Fruit fly (Drosophila melanogaster) whole organism, wandering third instar larva: ENCODE results near the gene Invadolysin.

Source experiments
- Abd-B ChIP-seq: fragments of >200 bp; optimal IDR thresholded peaks from 2 replicates; lab custom pipeline; 2017; ENCODE audit warnings: missing biosample characterization, missing genetic modification characterization
- CG32264 ChIP-seq: fragments of 200-800 bp; sonication (Bioruptor generic); optimal IDR thresholded peaks from 2 replicates; lab custom pipeline; 2016; ENCODE audit warnings: missing biosample characterization, missing genetic modification characterization
- CG9705 ChIP-seq: fragments of 200-800 bp; sonication (Bioruptor generic); optimal IDR thresholded peaks from 2 replicates; lab custom pipeline; 2018; ENCODE audit warnings: missing biosample characterization, mild to moderate bottlenecking, missing genetic modification characterization
- CrebA ChIP-seq: fragments of 200-800 bp; sonication (Bioruptor generic); optimal IDR thresholded peaks from 2 replicates; lab custom pipeline; 2016; ENCODE audit warnings: missing biosample characterization, mild to moderate bottlenecking, missing genetic modification characterization, borderline replicate concordance
- Dfd ChIP-seq: fragments of >200 bp; optimal IDR thresholded peaks from 2 replicates; lab custom pipeline; 2017; ENCODE audit warnings: missing biosample characterization, missing genetic modification characterization
- Dif ChIP-seq: fragments of 200-275, 200-300 bp; sonication (Bioruptor generic); optimal IDR thresholded peaks from 2 replicates; lab custom pipeline; 2018; ENCODE audit warnings: missing biosample characterization, missing genetic modification characterization; ENCODE audit not compliant: partially characterized antibody
- GATAd ChIP-seq: sonication (Bioruptor generic); optimal IDR thresholded peaks from 2 replicates; lab custom pipeline; 2016; ENCODE audit warnings: missing biosample characterization, missing genetic modification characterization
- HLH106 ChIP-seq: fragments of 200-800 bp; optimal IDR thresholded peaks from 3 replicates; lab custom pipeline; 2019; ENCODE audit warnings: missing biosample characterization, mild to moderate bottlenecking, missing genetic modification characterization, moderate library complexity
- Hnf4 ChIP-seq: fragments of 200-800 bp; sonication (Bioruptor generic); optimal IDR thresholded peaks from 2 replicates; lab custom pipeline; 2016; ENCODE audit warnings: missing biosample characterization, mild to moderate bottlenecking, missing genetic modification characterization
- Hr78 ChIP-seq: fragments of >200 bp; optimal IDR thresholded peaks from 2 replicates; lab custom pipeline; 2017; ENCODE audit warnings: missing biosample characterization, missing genetic modification characterization
- Hr83 ChIP-seq: fragments of 200-300 bp; sonication (Bioruptor generic); optimal IDR thresholded peaks from 2 replicates; lab custom pipeline; 2016; ENCODE audit warnings: missing biosample characterization, mild to moderate bottlenecking, missing genetic modification characterization, moderate library complexity; ENCODE audit not compliant: poor library complexity, severe bottlenecking
- Jra ChIP-seq: sonication (Bioruptor generic); optimal IDR thresholded peaks from 2 replicates; lab custom pipeline; 2016; ENCODE audit warnings: missing biosample characterization, missing genetic modification characterization
- Mio ChIP-seq: sonication (Bioruptor generic); optimal IDR thresholded peaks from 2 replicates; lab custom pipeline; 2016; ENCODE audit warnings: missing biosample characterization, missing genetic modification characterization
- Myc ChIP-seq: fragments of >200 bp; optimal IDR thresholded peaks from 2 replicates; lab custom pipeline; 2017
- N ChIP-seq: fragments of >200 bp; optimal IDR thresholded peaks from 2 replicates; lab custom pipeline; 2018; ENCODE audit warnings: missing biosample characterization, missing external identifiers, missing genetic modification characterization
- OdsH ChIP-seq: fragments of 200-800 bp; sonication (Bioruptor generic); optimal IDR thresholded peaks from 2 replicates; lab custom pipeline; 2016; ENCODE audit warnings: missing biosample characterization, mild to moderate bottlenecking, missing genetic modification characterization
- Rel ChIP-seq, 2 experiments: fragments of 200-800 bp; sonication (Bioruptor generic) in 1 of 2; optimal IDR thresholded peaks; 2 replicates in 1 of 2; 3 replicates in 1 of 2; lab custom pipeline; 2016 to 2019; ENCODE audit warnings: mild to moderate bottlenecking in 2 of 2, missing biosample characterization in 2 of 2, missing genetic modification characterization in 2 of 2, moderate library complexity in 1 of 2
- Sp1 ChIP-seq: fragments of 200-800 bp; sonication (Bioruptor generic); optimal IDR thresholded peaks from 3 replicates; lab custom pipeline; 2019; ENCODE audit warnings: missing biosample characterization, mild to moderate bottlenecking, missing genetic modification characterization, moderate library complexity
- Vsx2 ChIP-seq: fragments of 200-300, 225-300 bp; sonication (Bioruptor generic); optimal IDR thresholded peaks from 2 replicates; lab custom pipeline; 2018; ENCODE audit warnings: missing biosample characterization, missing genetic modification characterization; ENCODE audit not compliant: partially characterized antibody
- br ChIP-seq: fragments of 200-800 bp; sonication (Bioruptor generic); optimal IDR thresholded peaks from 2 replicates; lab custom pipeline; 2016; ENCODE audit warnings: missing biosample characterization, missing genetic modification characterization
- brk ChIP-seq: fragments of 200-800 bp; sonication (Bioruptor generic); optimal IDR thresholded peaks from 2 replicates; lab custom pipeline; 2016; ENCODE audit warnings: missing biosample characterization, mild to moderate bottlenecking, missing genetic modification characterization
- dl ChIP-seq, 2 experiments: fragments of 175-275, 200-275 bp in 1 of 2; fragments of 200-275 bp in 1 of 2; sonication (Bioruptor generic); optimal IDR thresholded peaks; lab custom pipeline; 2018; ENCODE audit warnings: mild to moderate bottlenecking in 2 of 2, missing biosample characterization in 2 of 2, missing genetic modification characterization in 2 of 2, moderate library complexity in 2 of 2; ENCODE audit not compliant: partially characterized antibody in 2 of 2, insufficient read depth in 1 of 2
- dmrt93B ChIP-seq: fragments of 200-800 bp; sonication (Bioruptor generic); optimal IDR thresholded peaks from 2 replicates; lab custom pipeline; 2018; ENCODE audit warnings: missing biosample characterization, mild to moderate bottlenecking, missing genetic modification characterization
- dsf ChIP-seq: sonication (Bioruptor generic); optimal IDR thresholded peaks from 2 replicates; lab custom pipeline; 2016; ENCODE audit warnings: missing biosample characterization, missing genetic modification characterization, borderline replicate concordance
- ey ChIP-seq: fragments of 200-800 bp; sonication (Bioruptor generic); optimal IDR thresholded peaks from 2 replicates; lab custom pipeline; 2016; ENCODE audit warnings: missing biosample characterization, missing genetic modification characterization
- foxo ChIP-seq, 2 experiments: fragments of 200-800 bp; sonication (Bioruptor generic); optimal IDR thresholded peaks; 2 replicates in 1 of 2; 3 replicates in 1 of 2; lab custom pipeline; 2016 to 2017; ENCODE audit warnings: missing biosample characterization in 2 of 2, missing genetic modification characterization in 2 of 2
- fru ChIP-seq: fragments of 200-800 bp; sonication (Bioruptor generic); optimal IDR thresholded peaks from 3 replicates; lab custom pipeline; 2016; ENCODE audit warnings: missing biosample characterization, mild to moderate bottlenecking, missing genetic modification characterization
- h ChIP-seq: fragments of 200-800 bp; sonication (Bioruptor generic); optimal IDR thresholded peaks from 3 replicates; lab custom pipeline; 2016; ENCODE audit warnings: missing biosample characterization, mild to moderate bottlenecking, missing genetic modification characterization
- jim ChIP-seq: fragments of 175-275, 200-325 bp; sonication (Bioruptor generic); optimal IDR thresholded peaks from 2 replicates; lab custom pipeline; 2016; ENCODE audit warnings: missing biosample characterization, mild to moderate bottlenecking, missing genetic modification characterization
- lola ChIP-seq: fragments of >200 bp; optimal IDR thresholded peaks from 2 replicates; lab custom pipeline; 2017; ENCODE audit warnings: missing biosample characterization, missing genetic modification characterization
- pan ChIP-seq: fragments of >200 bp; optimal IDR thresholded peaks from 2 replicates; lab custom pipeline; 2017
- psq ChIP-seq: fragments of 200-800 bp; sonication (Bioruptor generic); optimal IDR thresholded peaks from 3 replicates; lab custom pipeline; 2017; ENCODE audit warnings: missing biosample characterization, mild to moderate bottlenecking, missing genetic modification characterization, moderate library complexity
- rgr ChIP-seq: fragments of 200-800 bp; sonication (Bioruptor generic); optimal IDR thresholded peaks from 3 replicates; lab custom pipeline; 2016; ENCODE audit warnings: missing biosample characterization, mild to moderate bottlenecking, missing genetic modification characterization
- sage ChIP-seq: fragments of 200-800 bp; sonication (Bioruptor generic); optimal IDR thresholded peaks from 2 replicates; lab custom pipeline; 2016; ENCODE audit warnings: missing biosample characterization, mild to moderate bottlenecking, missing genetic modification characterization
- sv ChIP-seq: fragments of 200-800 bp; sonication (Bioruptor generic); optimal IDR thresholded peaks from 3 replicates; lab custom pipeline; 2016; ENCODE audit warnings: missing biosample characterization, missing genetic modification characterization
- tai ChIP-seq: sonication (Bioruptor generic); optimal IDR thresholded peaks from 2 replicates; lab custom pipeline; 2016; ENCODE audit warnings: missing biosample characterization, missing genetic modification characterization
- usp ChIP-seq: fragments of >200 bp; optimal IDR thresholded peaks from 2 replicates; lab custom pipeline; 2017; ENCODE audit warnings: missing biosample characterization, missing genetic modification characterization
- woc ChIP-seq: sonication (Bioruptor generic); optimal IDR thresholded peaks from 2 replicates; lab custom pipeline; 2016; ENCODE audit warnings: missing biosample characterization, mild to moderate bottlenecking, missing genetic modification characterization

Invadolysin gene

dm6 chr3R:10130091-10130490 is 14.4 kb upstream of the Invadolysin start:
- TF ChIP-seq Mio (GFP tag; lab: Kevin White, UChicago): no peak
- TF ChIP-seq OdsH (GFP tag; lab: Kevin White, UChicago): peak; percentile 56
- no peak for TF ChIP-seq foxo (GFP tag; optimal IDR thresholded peaks at IDR 0.05; lab: Kevin White, UChicago)
- no peak for TF ChIP-seq Hr78
- TF ChIP-seq h: peak; percentile 71
- peak; percentile 56 for TF ChIP-seq Hnf4 (GFP tag; lab: Kevin White, UChicago)
- TF ChIP-seq psq: peak; percentile 39
- peak; percentile 61 for TF ChIP-seq fru (GFP tag; lab: Kevin White, UChicago)
- TF ChIP-seq sage (GFP tag; lab: Kevin White, UChicago): peak; percentile 14
- TF ChIP-seq sv (GFP tag; lab: Kevin White, UChicago): peak; percentile 34
- TF ChIP-seq rgr (GFP tag; lab: Kevin White, UChicago): peak; percentile 58
- no peak for TF ChIP-seq CG9705
- TF ChIP-seq woc (GFP tag; lab: Kevin White, UChicago): no peak
- TF ChIP-seq Sp1 (GFP tag; lab: Kevin White, UChicago): peak; percentile 29
- peak; percentile 32 for TF ChIP-seq brk
- TF ChIP-seq N (GFP tag; lab: Kevin White, UChicago): no peak
- peak; percentile 51 for TF ChIP-seq HLH106
- TF ChIP-seq CG32264 (GFP tag; lab: Kevin White, UChicago): peak; percentile 8
- peak; percentile 57 for TF ChIP-seq br (GFP tag; lab: Kevin White, UChicago)
- TF ChIP-seq ey: peak; percentile 51
- TF ChIP-seq CrebA (GFP tag; lab: Kevin White, UChicago): no peak
- TF ChIP-seq, all 38 proteins: peak for 14

dm6 chr3R:10130975-10131529 is 13.4 kb upstream of the Invadolysin start:
- TF ChIP-seq Sp1 (GFP tag; lab: Kevin White, UChicago): no peak
- TF ChIP-seq HLH106: no peak
- peak; percentile 46 for TF ChIP-seq tai (GFP tag; lab: Kevin White, UChicago)
- TF ChIP-seq fru (GFP tag; lab: Kevin White, UChicago): no peak
- no peak for TF ChIP-seq Dfd (GFP tag; lab: Kevin White, UChicago)
- no peak for TF ChIP-seq Mio (GFP tag; lab: Kevin White, UChicago)
- TF ChIP-seq sage (GFP tag; lab: Kevin White, UChicago): no peak

- TF ChIP-seq h (no peak), HLH106 (peak; percentile 39), Rel (GFP tag; optimal IDR thresholded peaks at IDR 0.05; lab: Kevin White, UChicago) (peak; percentile 7), Rel (tag; optimal IDR thresholded peaks at IDR 0.05; lab: Kevin White, UChicago) (no peak), pan (no peak), Sp1 (GFP tag; lab: Kevin White, UChicago) (peak; percentile 11), CG9705 (no peak), Hnf4 (GFP tag; lab: Kevin White, UChicago) (peak; percentile 52), Dfd (GFP tag; lab: Kevin White, UChicago) (no peak), br (GFP tag; lab: Kevin White, UChicago) (peak; percentile 26), Dif (GFP tag; lab: Kevin White, UChicago) (peak; percentile 50), sv (GFP tag; lab: Kevin White, UChicago) (no peak), Jra (no peak), rgr (GFP tag; lab: Kevin White, UChicago) (no peak), dsf (GFP tag; lab: Kevin White, UChicago) (no peak), psq (peak; percentile 98), foxo (GFP tag; optimal IDR thresholded peaks at IDR 0.05; lab: Kevin White, UChicago) (peak in 1 of 2 experiments; percentile 44), Vsx2 (GFP tag; lab: Kevin White, UChicago) (no peak), OdsH (GFP tag; lab: Kevin White, UChicago) (no peak), Mio (GFP tag; lab: Kevin White, UChicago) (no peak), jim (GFP tag; lab: Kevin White, UChicago) (no peak), N (GFP tag; lab: Kevin White, UChicago) (no peak), Hr83 (peak; percentile 36), dmrt93B (GFP tag; lab: Kevin White, UChicago) (no peak), fru (GFP tag; lab: Kevin White, UChicago) (no peak), lola (GFP tag; lab: Kevin White, UChicago) (no peak), woc (GFP tag; lab: Kevin White, UChicago) (peak; percentile 67), Abd-B (no peak), GATAd (GFP tag; lab: Kevin White, UChicago) (no peak), tai (GFP tag; lab: Kevin White, UChicago) (peak; percentile 53), ey (peak; percentile 7), sage (GFP tag; lab: Kevin White, UChicago) (peak; percentile 40), Hr78 (no peak), CrebA (GFP tag; lab: Kevin White, UChicago) (no peak), dl (GFP tag; optimal IDR thresholded peaks at IDR 0.05; lab: Kevin White, UChicago; ENCODE audit: insufficient read depth in 1 of 2, partially characterized antibody in 2 of 2) (no peak), brk (peak; percentile 39), CG32264 (GFP tag; lab: Kevin White, UChicago) (no peak), Myc (no peak), usp (GFP tag; lab: Kevin White, UChicago) (no peak)
- TF ChIP-seq, all 38 proteins: peak for 14
Measured at dm6 chr3R:10132906-10133416, 11.5 kb upstream of the Invadolysin start.
